Worm (Caenorhabditis elegans) whole organism, young adult: Measurements from ENCODE around the gene ppm-1.G.

Source experiments
- C17E4.6 ChIP-seq: fragments of 200-800 bp; sonication (Bioruptor generic); IDR thresholded peaks from 2 replicates; pipeline ENCODE4 v1.3.6; 2022; ENCODE audit warnings: missing genetic modification reagents, missing genetic modification characterization, missing compliant biosample characterization
- F33H1.4 ChIP-seq: fragments of 200-800 bp; sonication (Bioruptor generic); IDR thresholded peaks from 2 replicates; pipeline ENCODE4 v1.3.6; 2022; ENCODE audit warnings: missing genetic modification reagents, missing genetic modification characterization, missing compliant biosample characterization
- Y95B8A.8 ChIP-seq: fragments of 200-800 bp; sonication (Bioruptor generic); IDR thresholded peaks from 2 replicates; pipeline ENCODE4 v1.3.6; 2022; ENCODE audit warnings: missing genetic modification reagents, missing genetic modification characterization, missing compliant biosample characterization
- ama-1 ChIP-seq, 3 experiments: fragments of 150-350 bp in 1 of 3; sonication (generic microtip) in 2 of 3; optimal IDR thresholded peaks; 2 replicates each; lab custom pipeline; 2014 to 2018; ENCODE audit warnings: missing biosample characterization in 2 of 3, missing genetic modification characterization in 2 of 3, missing genetic modification reagents in 2 of 3
- atf-7 ChIP-seq: sonication (generic microtip); optimal IDR thresholded peaks from 2 replicates; lab custom pipeline; 2017; ENCODE audit warnings: mild to moderate bottlenecking, missing genetic modification characterization, missing compliant biosample characterization
- attf-6 ChIP-seq: fragments of 200-800 bp; sonication (Bioruptor generic); IDR thresholded peaks from 2 replicates; pipeline ENCODE4 v1.3.6; 2022; ENCODE audit warnings: missing genetic modification reagents, missing genetic modification characterization, missing compliant biosample characterization
- bed-1 ChIP-seq: fragments of 200-800 bp; sonication (Bioruptor generic); IDR thresholded peaks from 2 replicates; pipeline ENCODE4 v1.3.6; 2022; ENCODE audit warnings: missing genetic modification reagents, missing genetic modification characterization, missing compliant biosample characterization
- egl-44 ChIP-seq: fragments of 200-800 bp; sonication (Bioruptor generic); IDR thresholded peaks from 2 replicates; pipeline ENCODE4 v1.3.6; 2022; ENCODE audit warnings: missing genetic modification reagents, missing genetic modification characterization, missing compliant biosample characterization
- ets-4 ChIP-seq: fragments of 200-800 bp; sonication (Bioruptor generic); optimal IDR thresholded peaks from 2 replicates; lab custom pipeline; 2018; ENCODE audit warnings: mild to moderate bottlenecking, missing genetic modification characterization, missing compliant biosample characterization
- mel-28 ChIP-seq: sonication (generic microtip); optimal IDR thresholded peaks from 2 replicates; lab custom pipeline; 2016; ENCODE audit warnings: borderline replicate concordance, mild to moderate bottlenecking, missing genetic modification characterization, missing compliant biosample characterization
- unc-130 ChIP-seq: sonication (generic microtip); optimal IDR thresholded peaks from 2 replicates; lab custom pipeline; 2016; ENCODE audit warnings: missing genetic modification reagents, missing genetic modification characterization, missing compliant biosample characterization

- no peak for TF ChIP-seq bed-1 (GFP tag; lab: Robert Waterston, UW)
- no peak for TF ChIP-seq attf-6
- no peak for TF ChIP-seq ama-1 (optimal IDR thresholded peaks at IDR 0.05; lab: Kevin White, UChicago)
- TF ChIP-seq ama-1 (GFP tag; optimal IDR thresholded peaks at IDR 0.05; lab: Kevin White, UChicago) = no peak
- TF ChIP-seq ets-4 (GFP tag; lab: Kevin White, UChicago) = no peak
- no peak for TF ChIP-seq Y95B8A.8 (GFP tag; lab: Robert Waterston, UW)
- TF ChIP-seq unc-130 (GFP tag; lab: Kevin White, UChicago) = no peak
- TF ChIP-seq C17E4.6 = no peak
- no peak for TF ChIP-seq F33H1.4 (GFP tag; lab: Robert Waterston, UW)
- no peak for TF ChIP-seq egl-44 (GFP tag; lab: Robert Waterston, UW)
- no peak for TF ChIP-seq mel-28
- TF ChIP-seq atf-7 = no peak
These were observed 28.0 kb downstream of the ppm-1.G start, which contains the start of gene daf-7 for ce11 chrIII:811544-811943.
